Worm (Caenorhabditis elegans) whole organism, L1 larva: Measurements from ENCODE around the gene irk-1.

Source experiments
- C04F5.9 ChIP-seq: sonication (generic microtip); optimal IDR thresholded peaks from 2 replicates; lab custom pipeline; 2016; ENCODE audit warnings: missing genetic modification characterization, missing compliant biosample characterization
- C34B4.2 ChIP-seq: sonication (generic microtip); optimal IDR thresholded peaks from 2 replicates; lab custom pipeline; 2017; ENCODE audit warnings: mild to moderate bottlenecking, missing genetic modification characterization, missing compliant biosample characterization
- alr-1 ChIP-seq: fragments of 200-800 bp; sonication (Bioruptor generic); optimal IDR thresholded peaks from 2 replicates; lab custom pipeline; 2018; ENCODE audit warnings: borderline replicate concordance, mild to moderate bottlenecking, missing genetic modification characterization, missing compliant biosample characterization
- ceh-88 ChIP-seq: fragments of 200-800 bp; sonication (Bioruptor generic); IDR thresholded peaks from 2 replicates; pipeline ENCODE4 v1.3.6; 2022; ENCODE audit warnings: missing genetic modification characterization, missing compliant biosample characterization
- ceh-90 ChIP-seq: sonication (generic microtip); optimal IDR thresholded peaks from 2 replicates; lab custom pipeline; 2016; ENCODE audit warnings: missing genetic modification characterization, missing compliant biosample characterization
- ces-1 ChIP-seq: fragments of 150-350 bp; optimal IDR thresholded peaks from 2 replicates; lab custom pipeline; 2014; ENCODE audit warnings: missing biosample characterization, missing genetic modification reagents, missing genetic modification characterization
- dpl-1 ChIP-seq, 3 experiments: fragments of 150-350 bp in 2 of 3; sonication (generic microtip) in 1 of 3; optimal IDR thresholded peaks; 2 replicates each; lab custom pipeline; 2014 to 2017; ENCODE audit warnings: missing biosample characterization in 3 of 3, missing genetic modification characterization in 3 of 3, missing genetic modification reagents in 3 of 3
- dsc-1 ChIP-seq: sonication (generic microtip); optimal IDR thresholded peaks from 2 replicates; lab custom pipeline; 2016; ENCODE audit warnings: mild to moderate bottlenecking, missing genetic modification characterization, missing compliant biosample characterization
- elt-2 ChIP-seq: sonication (generic microtip); optimal IDR thresholded peaks from 2 replicates; lab custom pipeline; 2016; ENCODE audit warnings: missing genetic modification characterization, mild to moderate bottlenecking, inconsistent platforms, missing compliant biosample characterization, missing genetic modification reagents
- fkh-10 ChIP-seq: sonication (generic microtip); optimal IDR thresholded peaks from 2 replicates; lab custom pipeline; 2017; ENCODE audit warnings: missing biosample characterization, missing genetic modification reagents, missing genetic modification characterization
- fkh-4 ChIP-seq: sonication (generic microtip); optimal IDR thresholded peaks from 2 replicates; lab custom pipeline; 2016; ENCODE audit warnings: missing compliant biosample characterization, missing genetic modification characterization, borderline replicate concordance
- grh-1 ChIP-seq: fragments of 200-800 bp; sonication (Bioruptor generic); IDR thresholded peaks from 2 replicates; pipeline ENCODE4 v1.3.6; 2022; ENCODE audit warnings: missing genetic modification reagents, missing genetic modification characterization, missing compliant biosample characterization
- hlh-17 ChIP-seq: fragments of 200-800 bp; sonication (Bioruptor generic); optimal IDR thresholded peaks from 2 replicates; lab custom pipeline; 2018; ENCODE audit warnings: missing genetic modification characterization, mild to moderate bottlenecking, missing compliant biosample characterization, moderate library complexity, borderline replicate concordance
- hlh-4 ChIP-seq: sonication (generic microtip); optimal IDR thresholded peaks from 2 replicates; lab custom pipeline; 2016; ENCODE audit warnings: mild to moderate bottlenecking, missing genetic modification characterization, missing compliant biosample characterization
- irx-1 ChIP-seq: sonication (generic microtip); optimal IDR thresholded peaks from 2 replicates; lab custom pipeline; 2016; ENCODE audit warnings: missing genetic modification characterization, missing compliant biosample characterization
- isw-1 ChIP-seq: fragments of 200-800 bp; sonication (Bioruptor generic); IDR thresholded peaks from 2 replicates; pipeline ENCODE4 v1.3.6; 2022; ENCODE audit warnings: missing genetic modification characterization, missing compliant biosample characterization
- jun-1 ChIP-seq: fragments of 150-350 bp; optimal IDR thresholded peaks from 2 replicates; lab custom pipeline; 2014; ENCODE audit warnings: missing biosample characterization, missing genetic modification reagents, missing genetic modification characterization
- lin-14 ChIP-seq: fragments of 200-800 bp; sonication (Bioruptor generic); optimal IDR thresholded peaks from 2 replicates; lab custom pipeline; 2018; ENCODE audit warnings: mild to moderate bottlenecking, missing genetic modification characterization, moderate library complexity, missing compliant biosample characterization
- lin-15B ChIP-seq: fragments of 150-350 bp; sonication (generic microtip); optimal IDR thresholded peaks from 3 replicates; lab custom pipeline; 2014; ENCODE audit warnings: missing biosample characterization, missing genetic modification characterization
- lin-35 ChIP-seq, 2 experiments: fragments of 150-350 bp; optimal IDR thresholded peaks; 2 replicates each; lab custom pipeline; 2014; ENCODE audit warnings: missing biosample characterization in 2 of 2, missing genetic modification characterization in 2 of 2, missing genetic modification reagents in 2 of 2
- lsy-2 ChIP-seq, 2 experiments: fragments of 150-350 bp; optimal IDR thresholded peaks; 2 replicates each; lab custom pipeline; 2014; ENCODE audit warnings: missing biosample characterization in 2 of 2, missing genetic modification characterization in 2 of 2
- mab-9 ChIP-seq: fragments of 200-800 bp; sonication (Bioruptor generic); IDR thresholded peaks from 2 replicates; pipeline ENCODE4 v1.3.6; 2022; ENCODE audit warnings: missing genetic modification reagents, missing genetic modification characterization, missing compliant biosample characterization
- mdl-1 ChIP-seq, 2 experiments: fragments of 150-350 bp; optimal IDR thresholded peaks; 2 replicates each; lab custom pipeline; 2014 to 2017; ENCODE audit warnings: missing biosample characterization in 2 of 2, missing genetic modification characterization in 2 of 2, inconsistent platforms in 1 of 2
- mef-2 ChIP-seq: fragments of 150-350 bp; optimal IDR thresholded peaks from 2 replicates; lab custom pipeline; 2014; ENCODE audit warnings: missing biosample characterization, missing genetic modification characterization
- nhr-12 ChIP-seq: sonication (generic microtip); optimal IDR thresholded peaks from 2 replicates; lab custom pipeline; 2017; ENCODE audit warnings: missing biosample characterization, missing genetic modification characterization
- nhr-20 ChIP-seq: sonication (generic microtip); optimal IDR thresholded peaks from 2 replicates; lab custom pipeline; 2016; ENCODE audit warnings: mild to moderate bottlenecking, missing genetic modification characterization, missing compliant biosample characterization
- nhr-28 ChIP-seq: fragments of 150-350 bp; optimal IDR thresholded peaks from 2 replicates; lab custom pipeline; 2014; ENCODE audit warnings: missing biosample characterization, missing genetic modification characterization
- nhr-71 ChIP-seq: sonication (generic microtip); optimal IDR thresholded peaks from 2 replicates; lab custom pipeline; 2016; ENCODE audit warnings: mild to moderate bottlenecking, missing genetic modification characterization, moderate library complexity, missing compliant biosample characterization
- nhr-90 ChIP-seq: sonication (generic microtip); optimal IDR thresholded peaks from 2 replicates; lab custom pipeline; 2016; ENCODE audit warnings: mild to moderate bottlenecking, missing genetic modification characterization, missing compliant biosample characterization; ENCODE audit not compliant: poor library complexity
- pqm-1 ChIP-seq: sonication (generic microtip); optimal IDR thresholded peaks from 3 replicates; lab custom pipeline; 2017; ENCODE audit warnings: missing biosample characterization, missing genetic modification characterization
- rnt-1 ChIP-seq: sonication (generic microtip); optimal IDR thresholded peaks from 2 replicates; lab custom pipeline; 2016; ENCODE audit warnings: mild to moderate bottlenecking, missing genetic modification characterization, moderate library complexity, missing compliant biosample characterization
- snu-23 ChIP-seq: sonication (generic microtip); optimal IDR thresholded peaks from 2 replicates; lab custom pipeline; 2016; ENCODE audit warnings: missing genetic modification characterization, missing compliant biosample characterization
- sptf-1 ChIP-seq: fragments of 150-350 bp; optimal IDR thresholded peaks from 2 replicates; lab custom pipeline; 2014; ENCODE audit warnings: missing biosample characterization, missing genetic modification characterization
- sup-37 ChIP-seq: fragments of 200-800 bp; sonication (Bioruptor generic); optimal IDR thresholded peaks from 2 replicates; lab custom pipeline; 2018; ENCODE audit warnings: mild to moderate bottlenecking, missing genetic modification characterization, missing compliant biosample characterization
- tbx-2 ChIP-seq: sonication (generic microtip); optimal IDR thresholded peaks from 2 replicates; lab custom pipeline; 2016; ENCODE audit warnings: missing genetic modification characterization, missing compliant biosample characterization
- unc-30 ChIP-seq: sonication (generic microtip); optimal IDR thresholded peaks from 2 replicates; lab custom pipeline; 2017; ENCODE audit warnings: missing biosample characterization, missing genetic modification characterization
- xbp-1 ChIP-seq: sonication (generic microtip); optimal IDR thresholded peaks from 2 replicates; lab custom pipeline; 2016; ENCODE audit warnings: missing genetic modification characterization, missing compliant biosample characterization
- zip-4 ChIP-seq: fragments of 200-800 bp; sonication (Bioruptor generic); optimal IDR thresholded peaks from 2 replicates; lab custom pipeline; 2018; ENCODE audit warnings: mild to moderate bottlenecking, missing genetic modification characterization, moderate library complexity, missing compliant biosample characterization
- ztf-11 ChIP-seq, 2 experiments: sonication (generic microtip); optimal IDR thresholded peaks; 2 replicates each; lab custom pipeline; 2016 to 2017; ENCODE audit warnings: missing genetic modification characterization in 2 of 2, missing biosample characterization in 1 of 2, missing compliant biosample characterization in 1 of 2
- ztf-4 ChIP-seq: fragments of 150-350 bp; optimal IDR thresholded peaks from 2 replicates; lab custom pipeline; 2014; ENCODE audit warnings: missing biosample characterization, missing genetic modification characterization

The irk-1 gene

ce11 chrX:6788965-6789573, 11.2 kb upstream of the irk-1 start, which contains the start of gene sgca-1:
Gene sgca-1, minus strand, starts transcription at chrX:6789548.
- TF ChIP-seq lin-15B (tag; lab: Kevin White, UChicago) (no peak), mdl-1 (tag; optimal IDR thresholded peaks at IDR 0.05; lab: Kevin White, UChicago) (peak in 1 of 2 experiments; percentile 9), elt-2 (tag; lab: Kevin White, UChicago) (peak; percentile 95), xbp-1 (tag; lab: Kevin White, UChicago) (no peak), mef-2 (no peak), nhr-12 (tag; lab: Kevin White, UChicago) (no peak), nhr-71 (tag; lab: Kevin White, UChicago) (peak; percentile 2), irx-1 (tag; lab: Kevin White, UChicago) (no peak), lsy-2 (tag; optimal IDR thresholded peaks at IDR 0.05; lab: Kevin White, UChicago) (no peak), nhr-20 (tag; lab: Kevin White, UChicago) (peak; percentile 22), mab-9 (no peak), nhr-90 (peak; percentile 35), lin-35 (GFP tag; optimal IDR thresholded peaks at IDR 0.05; lab: Kevin White, UChicago) (peak in 1 of 2 experiments; percentile 53), unc-30 (tag; lab: Kevin White, UChicago) (no peak)

ce11 chrX:6784181-6784580, 6.3 kb upstream of the irk-1 start, which contains the start of gene bgal-2:
Gene bgal-2, plus strand, starts transcription at chrX:6784411.
- no peak for TF ChIP-seq jun-1 (tag; lab: Kevin White, UChicago)
- no peak for TF ChIP-seq mab-9
- TF ChIP-seq elt-2 (tag; lab: Kevin White, UChicago): peak; percentile 53

DNA sequence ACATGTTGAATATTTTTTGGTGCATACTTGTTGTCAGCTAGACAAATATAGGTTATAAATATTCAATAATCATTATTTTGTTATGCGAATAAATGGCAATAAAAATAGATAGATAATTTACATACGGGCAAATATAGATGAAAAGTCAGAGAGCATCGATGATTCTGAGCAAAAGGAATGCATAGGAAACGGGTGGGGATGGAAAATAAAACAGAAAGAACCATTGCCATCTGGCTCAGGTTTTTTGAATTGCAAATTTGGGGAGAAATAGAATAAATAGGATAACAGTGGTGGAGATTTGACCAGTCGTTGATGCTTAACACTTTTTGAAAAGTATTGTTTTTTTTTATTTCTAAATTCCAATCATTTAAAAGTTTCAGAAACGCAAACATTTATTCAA, 4.9 kb upstream of the irk-1 start, which contains the start of gene idpp-6:
Gene idpp-6, plus strand, starts transcription at position 301 of the 400 bp plus-strand sequence.
- TF ChIP-seq hlh-17 (GFP tag; lab: Kevin White, UChicago): no peak
- no peak for TF ChIP-seq tbx-2 (tag; lab: Kevin White, UChicago)
- no peak for TF ChIP-seq sptf-1
- TF ChIP-seq C34B4.2: no peak

ce11 chrX:6761688-6762185, 16.2 kb downstream of the irk-1 start, which contains the start of gene abts-4:
Gene abts-4, minus strand, starts transcription at chrX:6761738.
- TF ChIP-seq elt-2 (tag; lab: Kevin White, UChicago) (peak; percentile 63), lin-14 (GFP tag; lab: Kevin White, UChicago) (no peak), fkh-4 (no peak), nhr-28 (tag; lab: Kevin White, UChicago) (no peak)

DNA sequence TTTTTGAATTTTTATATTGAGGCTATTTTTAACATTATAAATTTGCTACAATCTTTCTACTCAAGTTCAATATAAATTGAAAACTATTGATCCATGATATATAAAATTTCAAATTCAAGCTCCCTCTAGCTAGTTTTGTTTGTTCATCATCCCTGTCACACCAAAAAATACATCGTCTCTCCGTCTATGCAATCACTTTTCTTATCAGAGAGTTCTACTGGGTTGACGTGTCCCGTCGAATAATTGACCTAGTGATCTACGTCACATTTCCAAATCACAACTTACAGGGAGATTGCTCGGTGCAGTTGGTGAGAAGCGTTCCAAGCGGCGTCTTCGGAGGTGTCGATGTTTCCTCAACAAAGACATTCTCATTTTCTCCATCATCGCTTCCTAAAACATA, 16.7 kb downstream of the irk-1 start:
- no peak for TF ChIP-seq alr-1 (tag; lab: Kevin White, UChicago)
- TF ChIP-seq grh-1: no peak
- no peak for TF ChIP-seq C34B4.2

DNA sequence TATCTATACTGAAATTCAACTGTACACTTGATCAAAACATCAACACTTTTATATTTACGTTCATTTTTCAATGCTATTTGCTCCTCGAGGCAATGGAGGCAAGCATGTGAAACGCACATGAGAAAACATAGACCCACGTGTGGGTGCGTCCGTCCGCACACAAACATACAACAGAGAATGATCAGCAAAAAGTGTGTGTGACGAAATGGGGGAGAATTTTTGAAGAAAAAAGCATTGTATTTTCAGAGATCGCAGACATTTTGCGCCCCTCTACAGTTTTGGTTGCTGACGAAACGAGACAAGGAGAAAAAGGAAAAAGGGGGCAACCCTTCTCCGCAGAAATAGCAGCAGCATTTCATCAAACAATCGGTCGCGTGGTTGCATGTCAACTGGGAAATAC, 27.8 kb downstream of the irk-1 start:
- TF ChIP-seq zip-4 (GFP tag; lab: Kevin White, UChicago) (peak; percentile 87), lin-35 (GFP tag; optimal IDR thresholded peaks at IDR 0.05; lab: Kevin White, UChicago) (peak; percentile 41 to 86), nhr-12 (tag; lab: Kevin White, UChicago) (no peak), lin-14 (GFP tag; lab: Kevin White, UChicago) (peak; percentile 98), isw-1 (GFP tag; lab: Robert Waterston, UW) (no peak; the same call in 1 of the 2 replicates), irx-1 (tag; lab: Kevin White, UChicago) (peak; percentile 89), ceh-88 (GFP tag; lab: Robert Waterston, UW) (peak; percentile 80), dpl-1 (GFP tag; optimal IDR thresholded peaks at IDR 0.05; lab: Kevin White, UChicago) (peak; percentile 37 to 60 (median 58)), ces-1 (GFP tag; lab: Kevin White, UChicago) (no peak), rnt-1 (tag; lab: Kevin White, UChicago) (peak; percentile 86), sup-37 (GFP tag; lab: Kevin White, UChicago) (peak; percentile 71), fkh-4 (no peak), ceh-90 (no peak), hlh-4 (tag; lab: Kevin White, UChicago) (no peak), fkh-10 (GFP tag; lab: Kevin White, UChicago) (peak; percentile 42), snu-23 (GFP tag; lab: Kevin White, UChicago) (peak; percentile 94), ztf-11 (tag; optimal IDR thresholded peaks at IDR 0.05; lab: Kevin White, UChicago) (no peak), unc-30 (tag; lab: Kevin White, UChicago) (no peak), ztf-4 (peak; percentile 72), C04F5.9 (no peak), dsc-1 (tag; lab: Kevin White, UChicago) (peak; percentile 34), pqm-1 (tag; lab: Kevin White, UChicago) (no peak)
